Fruit fly (Drosophila melanogaster) whole organism, adult: ENCODE results near the gene alpha-Man-Ib.

Experiments
- CG11617 ChIP-seq: fragments of 200-800 bp; sonication (Bioruptor generic); optimal IDR thresholded peaks from 2 replicates; lab custom pipeline; 2017; ENCODE audit warnings: mild to moderate bottlenecking, missing biosample characterization, missing genetic modification reagents, missing genetic modification characterization
- CG12768 ChIP-seq: fragments of 200-800 bp; sonication (Bioruptor generic); optimal IDR thresholded peaks from 2 replicates; lab custom pipeline; 2017; ENCODE audit warnings: missing biosample characterization, missing genetic modification characterization, mild to moderate bottlenecking, moderate library complexity, missing genetic modification reagents
- CG14711 ChIP-seq: fragments of 200-800 bp; sonication (Bioruptor generic); optimal IDR thresholded peaks from 2 replicates; lab custom pipeline; 2018; ENCODE audit warnings: missing biosample characterization, mild to moderate bottlenecking, missing genetic modification characterization, moderate library complexity
- CG1620 ChIP-seq: fragments of 200-800 bp; sonication (Bioruptor generic); optimal IDR thresholded peaks from 2 replicates; lab custom pipeline; 2016; ENCODE audit warnings: missing biosample characterization, missing genetic modification characterization
- CG33017 ChIP-seq: fragments of 200-800 bp; sonication (Bioruptor generic); optimal IDR thresholded peaks from 2 replicates; lab custom pipeline; 2018; ENCODE audit warnings: missing biosample characterization, mild to moderate bottlenecking, missing genetic modification characterization, moderate library complexity
- CG5204 ChIP-seq: fragments of 200-800 bp; sonication (Bioruptor generic); optimal IDR thresholded peaks from 2 replicates; lab custom pipeline; 2016; ENCODE audit warnings: missing biosample characterization, missing genetic modification characterization
- CG7045 ChIP-seq: fragments of 200-800 bp; sonication (Bioruptor generic); optimal IDR thresholded peaks from 2 replicates; lab custom pipeline; 2017; ENCODE audit warnings: missing biosample characterization, mild to moderate bottlenecking, missing genetic modification characterization
- CG7101 ChIP-seq: fragments of 200-800 bp; sonication (Bioruptor generic); optimal IDR thresholded peaks from 2 replicates; lab custom pipeline; 2018; ENCODE audit warnings: missing biosample characterization, mild to moderate bottlenecking, missing genetic modification characterization, moderate library complexity
- Clk ChIP-seq: fragments of 200-800 bp; sonication (Bioruptor generic); optimal IDR thresholded peaks from 2 replicates; lab custom pipeline; 2017; ENCODE audit warnings: missing biosample characterization, missing genetic modification characterization
- Crg-1 ChIP-seq: fragments of 200-800 bp; sonication (Bioruptor generic); optimal IDR thresholded peaks from 2 replicates; lab custom pipeline; 2016; ENCODE audit warnings: missing biosample characterization, missing genetic modification characterization
- Hr96 ChIP-seq: fragments of 200-800 bp; sonication (Bioruptor generic); optimal IDR thresholded peaks from 2 replicates; lab custom pipeline; 2016; ENCODE audit warnings: missing biosample characterization, missing genetic modification characterization
- Mnt ChIP-seq: fragments of 200-800 bp; sonication (Bioruptor generic); optimal IDR thresholded peaks from 2 replicates; lab custom pipeline; 2016; ENCODE audit warnings: missing biosample characterization, mild to moderate bottlenecking, missing genetic modification characterization
- bab1 ChIP-seq: fragments of 200-800 bp; sonication (Bioruptor generic); optimal IDR thresholded peaks from 3 replicates; lab custom pipeline; 2019; ENCODE audit warnings: missing biosample characterization, mild to moderate bottlenecking, missing genetic modification characterization, moderate library complexity
- cic ChIP-seq: fragments of 200-800 bp; sonication (Bioruptor generic); optimal IDR thresholded peaks from 2 replicates; lab custom pipeline; 2017; ENCODE audit warnings: missing biosample characterization, mild to moderate bottlenecking, missing genetic modification characterization, moderate library complexity
- cnc ChIP-seq, 2 experiments: fragments of >200 bp; optimal IDR thresholded peaks; 2 replicates each; lab custom pipeline; 2017
- kay ChIP-seq: fragments of 200-800 bp; sonication (Bioruptor generic); peaks from one replicate; lab custom pipeline; 2016; ENCODE audit warnings: missing biosample characterization, missing genetic modification characterization, borderline replicate concordance
- ovo ChIP-seq: fragments of 200-800 bp; sonication (Bioruptor generic); optimal IDR thresholded peaks from 2 replicates; lab custom pipeline; 2016; ENCODE audit warnings: missing biosample characterization, missing genetic modification characterization
- pad ChIP-seq: fragments of 200-800 bp; sonication (Bioruptor generic); optimal IDR thresholded peaks from 3 replicates; lab custom pipeline; 2017; ENCODE audit warnings: missing biosample characterization, missing genetic modification characterization, mild to moderate bottlenecking, moderate library complexity, missing genetic modification reagents
- tj ChIP-seq: fragments of 200-800 bp; sonication (Bioruptor generic); optimal IDR thresholded peaks from 3 replicates; lab custom pipeline; 2017; ENCODE audit warnings: missing biosample characterization, mild to moderate bottlenecking, missing genetic modification characterization, moderate library complexity
- toe ChIP-seq: fragments of 200-800 bp; sonication (Bioruptor generic); optimal IDR thresholded peaks from 2 replicates; lab custom pipeline; 2016; ENCODE audit warnings: missing biosample characterization, missing genetic modification characterization

alpha-Man-Ib gene

dm6 chr3R:29116167-29116725, 3.6 kb upstream of the alpha-Man-Ib start, which contains the start of gene Atg14:
Atg14 (plus strand) TSS chr3R:29116391.
- peak; percentile 40 for TF ChIP-seq Crg-1 (GFP tag; lab: Kevin White, UChicago)
- peak; percentile 12 for TF ChIP-seq CG33017
- peak; percentile 44 for TF ChIP-seq CG12768 (GFP tag; lab: Kevin White, UChicago)
- no peak for TF ChIP-seq tj
- no peak for TF ChIP-seq kay (GFP tag; lab: Kevin White, UChicago)
- TF ChIP-seq CG14711 (tag; lab: Kevin White, UChicago): peak; percentile 34
- peak; percentile 12 for TF ChIP-seq CG1620 (GFP tag; lab: Kevin White, UChicago)
- TF ChIP-seq CG7101 (tag; lab: Kevin White, UChicago): peak; percentile 57
- TF ChIP-seq cnc (optimal IDR thresholded peaks at IDR 0.05; lab: Kevin White, UChicago): no peak
- no peak for TF ChIP-seq CG11617 (GFP tag; lab: Kevin White, UChicago)
- no peak for TF ChIP-seq toe (GFP tag; lab: Kevin White, UChicago)
- TF ChIP-seq pad (GFP tag; lab: Kevin White, UChicago): peak; percentile 52
- no peak for TF ChIP-seq CG7045
- TF ChIP-seq Mnt (GFP tag; lab: Kevin White, UChicago): peak; percentile 58
- TF ChIP-seq cic (GFP tag; lab: Kevin White, UChicago): peak; percentile 37
- TF ChIP-seq ovo (GFP tag; lab: Kevin White, UChicago): no peak
- TF ChIP-seq Hr96 (GFP tag; lab: Kevin White, UChicago): peak; percentile 40
- peak; percentile 47 for TF ChIP-seq bab1 (GFP tag; lab: Kevin White, UChicago)
- no peak for TF ChIP-seq Clk (GFP tag; lab: Kevin White, UChicago)
- TF ChIP-seq CG5204 (GFP tag; lab: Kevin White, UChicago): no peak

dm6 chr3R:29113392-29113791, 770 bp upstream of the alpha-Man-Ib start:
- no peak for TF ChIP-seq CG12768 (GFP tag; lab: Kevin White, UChicago)
- TF ChIP-seq CG7101 (tag; lab: Kevin White, UChicago): no peak
- no peak for TF ChIP-seq CG14711 (tag; lab: Kevin White, UChicago)
- no peak for TF ChIP-seq Crg-1 (GFP tag; lab: Kevin White, UChicago)
- no peak for TF ChIP-seq kay (GFP tag; lab: Kevin White, UChicago)
- no peak for TF ChIP-seq CG5204 (GFP tag; lab: Kevin White, UChicago)
- TF ChIP-seq bab1 (GFP tag; lab: Kevin White, UChicago): no peak
- no peak for TF ChIP-seq toe (GFP tag; lab: Kevin White, UChicago)
- TF ChIP-seq cic (GFP tag; lab: Kevin White, UChicago): no peak

dm6 chr3R:29111795-29112194, 827 bp downstream of the alpha-Man-Ib start:
- TF ChIP-seq CG12768 (GFP tag; lab: Kevin White, UChicago): no peak
- peak; percentile 60 for TF ChIP-seq cic (GFP tag; lab: Kevin White, UChicago)
- TF ChIP-seq CG33017: peak; percentile 9

dm6 chr3R:29103227-29103626, 9.4 kb downstream of the alpha-Man-Ib start:
- TF ChIP-seq CG12768 (GFP tag; lab: Kevin White, UChicago) (no peak), Hr96 (GFP tag; lab: Kevin White, UChicago) (no peak), toe (GFP tag; lab: Kevin White, UChicago) (no peak), bab1 (GFP tag; lab: Kevin White, UChicago) (no peak), CG11617 (GFP tag; lab: Kevin White, UChicago) (no peak), Clk (GFP tag; lab: Kevin White, UChicago) (no peak), kay (GFP tag; lab: Kevin White, UChicago) (no peak)

dm6 chr3R:29098022-29098421, 14.6 kb downstream of the alpha-Man-Ib start:
- no peak for TF ChIP-seq kay (GFP tag; lab: Kevin White, UChicago)
- TF ChIP-seq Mnt (GFP tag; lab: Kevin White, UChicago): no peak
- no peak for TF ChIP-seq CG1620 (GFP tag; lab: Kevin White, UChicago)
- TF ChIP-seq CG5204 (GFP tag; lab: Kevin White, UChicago): no peak
- TF ChIP-seq Crg-1 (GFP tag; lab: Kevin White, UChicago): no peak
- no peak for TF ChIP-seq CG33017
- TF ChIP-seq CG12768 (GFP tag; lab: Kevin White, UChicago): no peak
- TF ChIP-seq cic (GFP tag; lab: Kevin White, UChicago): no peak

- TF ChIP-seq pad (GFP tag; lab: Kevin White, UChicago) (no peak), Crg-1 (GFP tag; lab: Kevin White, UChicago) (no peak), CG7101 (tag; lab: Kevin White, UChicago) (no peak), bab1 (GFP tag; lab: Kevin White, UChicago) (no peak), CG5204 (GFP tag; lab: Kevin White, UChicago) (no peak), CG1620 (GFP tag; lab: Kevin White, UChicago) (no peak), Clk (GFP tag; lab: Kevin White, UChicago) (no peak), CG14711 (tag; lab: Kevin White, UChicago) (no peak), tj (no peak), CG33017 (no peak), CG12768 (GFP tag; lab: Kevin White, UChicago) (no peak), cic (GFP tag; lab: Kevin White, UChicago) (no peak), Mnt (GFP tag; lab: Kevin White, UChicago) (no peak), cnc (optimal IDR thresholded peaks at IDR 0.05; lab: Kevin White, UChicago) (no peak), Hr96 (GFP tag; lab: Kevin White, UChicago) (no peak)
Measured at dm6 chr3R:29096009-29096443, 16.6 kb downstream of the alpha-Man-Ib start.
